Worm (Caenorhabditis elegans) whole organism, L2 larva: ENCODE measurements around the gene F38B6.2.

Experiments
- C34F6.9 ChIP-seq: fragments of 150-350 bp; optimal IDR thresholded peaks from 2 replicates; lab custom pipeline; 2014; ENCODE audit warnings: missing biosample characterization, missing genetic modification characterization
- F13H6.1 ChIP-seq: sonication (generic microtip); optimal IDR thresholded peaks from 2 replicates; lab custom pipeline; 2016; ENCODE audit warnings: missing genetic modification characterization, missing compliant biosample characterization
- R02D3.7 ChIP-seq: fragments of 150-350 bp; optimal IDR thresholded peaks from 2 replicates; lab custom pipeline; 2014; ENCODE audit warnings: missing biosample characterization, missing genetic modification characterization
- Y55F3AM.14 ChIP-seq: fragments of 200-800 bp; sonication (Bioruptor generic); optimal IDR thresholded peaks from 2 replicates; lab custom pipeline; 2018; ENCODE audit warnings: mild to moderate bottlenecking, missing genetic modification characterization, missing compliant biosample characterization
- ZK546.5 ChIP-seq: sonication (generic microtip); optimal IDR thresholded peaks from 2 replicates; lab custom pipeline; 2017; ENCODE audit warnings: missing biosample characterization, missing genetic modification characterization
- aly-2 ChIP-seq: fragments of 150-350 bp; optimal IDR thresholded peaks from 2 replicates; lab custom pipeline; 2014; ENCODE audit warnings: missing biosample characterization, missing genetic modification characterization
- ama-1 ChIP-seq: fragments of 150-350 bp; optimal IDR thresholded peaks from 2 replicates; lab custom pipeline; 2018; ENCODE audit warnings: inconsistent platforms
- blmp-1 ChIP-seq: sonication (generic microtip); optimal IDR thresholded peaks from 2 replicates; lab custom pipeline; 2017; ENCODE audit warnings: missing genetic modification characterization, mild to moderate bottlenecking, missing compliant biosample characterization, antibody characterized with exemption, moderate library complexity; ENCODE audit not compliant: insufficient read depth
- ceh-16 ChIP-seq: fragments of 150-350 bp; optimal IDR thresholded peaks from 2 replicates; lab custom pipeline; 2014; ENCODE audit warnings: missing biosample characterization, missing genetic modification characterization
- ceh-82 ChIP-seq: fragments of 150-350 bp; optimal IDR thresholded peaks from 2 replicates; lab custom pipeline; 2014; ENCODE audit warnings: missing biosample characterization, missing genetic modification characterization
- crh-2 ChIP-seq: sonication (generic microtip); optimal IDR thresholded peaks from 2 replicates; lab custom pipeline; 2017; ENCODE audit warnings: missing biosample characterization, missing genetic modification characterization
- egl-27 ChIP-seq: sonication (generic microtip); optimal IDR thresholded peaks from 3 replicates; lab custom pipeline; 2017; ENCODE audit warnings: missing biosample characterization, missing genetic modification reagents, missing genetic modification characterization
- elt-1 ChIP-seq: fragments of 150-350 bp; optimal IDR thresholded peaks from 2 replicates; lab custom pipeline; 2014; ENCODE audit warnings: missing biosample characterization, missing genetic modification characterization
- elt-3 ChIP-seq: sonication (generic microtip); optimal IDR thresholded peaks from 2 replicates; lab custom pipeline; 2017; ENCODE audit warnings: missing biosample characterization, missing genetic modification characterization
- fos-1 ChIP-seq: fragments of 150-350 bp; optimal IDR thresholded peaks from 2 replicates; lab custom pipeline; 2014; ENCODE audit warnings: missing biosample characterization, missing genetic modification characterization
- gmeb-1 ChIP-seq: fragments of 150-350 bp; optimal IDR thresholded peaks from 2 replicates; lab custom pipeline; 2014; ENCODE audit warnings: missing biosample characterization, missing genetic modification characterization
- lin-11 ChIP-seq: fragments of 150-350 bp; sonication (generic microtip); optimal IDR thresholded peaks from 2 replicates; lab custom pipeline; 2014; ENCODE audit warnings: missing biosample characterization, missing genetic modification characterization, inconsistent platforms, mixed read lengths
- lin-13 ChIP-seq: fragments of 150-350 bp; optimal IDR thresholded peaks from 2 replicates; lab custom pipeline; 2014; ENCODE audit warnings: missing biosample characterization, missing genetic modification reagents, missing genetic modification characterization
- lsy-2 ChIP-seq, 2 experiments: fragments of 150-350 bp in 1 of 2; sonication (generic microtip) in 1 of 2; optimal IDR thresholded peaks; 2 replicates each; lab custom pipeline; 2014 to 2017; ENCODE audit warnings: missing biosample characterization in 2 of 2, missing genetic modification characterization in 2 of 2
- mab-5 ChIP-seq: fragments of 150-350 bp; optimal IDR thresholded peaks from 2 replicates; lab custom pipeline; 2014; ENCODE audit warnings: missing biosample characterization, missing genetic modification characterization
- mbf-1 ChIP-seq: sonication (generic microtip); optimal IDR thresholded peaks from 2 replicates; lab custom pipeline; 2017; ENCODE audit warnings: missing biosample characterization, missing genetic modification characterization
- mdl-1 ChIP-seq, 2 experiments: fragments of 150-350 bp in 1 of 2; sonication (generic microtip) in 1 of 2; optimal IDR thresholded peaks; 2 replicates each; lab custom pipeline; 2017; ENCODE audit warnings: missing biosample characterization in 2 of 2, missing genetic modification characterization in 2 of 2
- nhr-10 ChIP-seq: sonication (generic microtip); optimal IDR thresholded peaks from 2 replicates; lab custom pipeline; 2017; ENCODE audit warnings: missing biosample characterization, missing genetic modification characterization
- nhr-11 ChIP-seq: fragments of 150-350 bp; optimal IDR thresholded peaks from 2 replicates; lab custom pipeline; 2014; ENCODE audit warnings: missing biosample characterization, missing genetic modification characterization
- nhr-12 ChIP-seq: fragments of 150-350 bp; optimal IDR thresholded peaks from 2 replicates; lab custom pipeline; 2014; ENCODE audit warnings: missing biosample characterization, missing genetic modification characterization
- nhr-129 ChIP-seq: fragments of 150-350 bp; optimal IDR thresholded peaks from 2 replicates; lab custom pipeline; 2014; ENCODE audit warnings: missing biosample characterization, missing genetic modification characterization
- nhr-21 ChIP-seq: fragments of 150-350 bp; optimal IDR thresholded peaks from 2 replicates; lab custom pipeline; 2014; ENCODE audit warnings: missing biosample characterization, missing genetic modification characterization
- nhr-237 ChIP-seq: fragments of 150-350 bp; optimal IDR thresholded peaks from 2 replicates; lab custom pipeline; 2014; ENCODE audit warnings: missing biosample characterization, missing genetic modification characterization
- nhr-25 ChIP-seq: fragments of 150-350 bp; sonication (generic microtip); optimal IDR thresholded peaks from 3 replicates; lab custom pipeline; 2014; ENCODE audit warnings: missing biosample characterization, missing genetic modification characterization
- nhr-6 ChIP-seq: fragments of 150-350 bp; optimal IDR thresholded peaks from 2 replicates; lab custom pipeline; 2014; ENCODE audit warnings: missing biosample characterization, missing genetic modification characterization
- nhr-77 ChIP-seq: fragments of 150-350 bp; optimal IDR thresholded peaks from 2 replicates; lab custom pipeline; 2014; ENCODE audit warnings: missing biosample characterization, missing genetic modification characterization
- peb-1 ChIP-seq: fragments of 150-350 bp; optimal IDR thresholded peaks from 2 replicates; lab custom pipeline; 2014; ENCODE audit warnings: missing biosample characterization, missing genetic modification characterization
- sem-4 ChIP-seq: fragments of 150-350 bp; optimal IDR thresholded peaks from 2 replicates; lab custom pipeline; 2014; ENCODE audit warnings: missing biosample characterization, missing genetic modification reagents, missing genetic modification characterization
- skn-1 ChIP-seq: sonication (generic microtip); optimal IDR thresholded peaks from 2 replicates; lab custom pipeline; 2017; ENCODE audit warnings: missing biosample characterization, missing genetic modification characterization
- sma-3 ChIP-seq: sonication (generic microtip); optimal IDR thresholded peaks from 2 replicates; lab custom pipeline; 2016; ENCODE audit warnings: missing genetic modification reagents, missing genetic modification characterization, missing compliant biosample characterization
- sma-9 ChIP-seq, 2 experiments: fragments of 150-350 bp in 1 of 2; sonication (generic microtip) in 1 of 2; optimal IDR thresholded peaks; 2 replicates each; lab custom pipeline; 2014 to 2016; ENCODE audit warnings: missing genetic modification characterization in 2 of 2, mild to moderate bottlenecking in 1 of 2, missing biosample characterization in 1 of 2, missing compliant biosample characterization in 1 of 2, missing genetic modification reagents in 1 of 2, moderate library complexity in 1 of 2
- snpc-4 ChIP-seq: fragments of 150-350 bp; optimal IDR thresholded peaks from 2 replicates; lab custom pipeline; 2014; ENCODE audit warnings: missing biosample characterization, missing genetic modification characterization
- unc-39 ChIP-seq: fragments of 150-350 bp; optimal IDR thresholded peaks from 2 replicates; lab custom pipeline; 2014; ENCODE audit warnings: missing biosample characterization, missing genetic modification characterization
- unc-55 ChIP-seq: fragments of 150-350 bp; sonication (generic microtip); optimal IDR thresholded peaks from 3 replicates; lab custom pipeline; 2014; ENCODE audit warnings: missing biosample characterization, missing genetic modification reagents, missing genetic modification characterization
- unc-62 ChIP-seq: fragments of 150-350 bp; optimal IDR thresholded peaks from 2 replicates; lab custom pipeline; 2014; ENCODE audit warnings: missing biosample characterization, missing genetic modification reagents, missing genetic modification characterization
- zag-1 ChIP-seq: fragments of 150-350 bp; optimal IDR thresholded peaks from 2 replicates; lab custom pipeline; 2014; ENCODE audit warnings: missing biosample characterization, missing genetic modification characterization
- ztf-1 ChIP-seq: fragments of 200-800 bp; sonication (Bioruptor generic); conservative IDR thresholded peaks from 2 replicates; pipeline ENCODE4 v1.3.6; 2022; ENCODE audit warnings: missing genetic modification characterization, missing compliant biosample characterization
- ztf-4 ChIP-seq: fragments of 150-350 bp; optimal IDR thresholded peaks from 2 replicates; lab custom pipeline; 2014; ENCODE audit warnings: missing biosample characterization, missing genetic modification characterization

The F38B6.2 gene

ce11 chrX:6742891-6743290 is 44.6 kb downstream of the F38B6.2 start:
- TF ChIP-seq nhr-129: peak; percentile 99
- TF ChIP-seq gmeb-1 (tag; lab: Kevin White, UChicago): peak; percentile 38
- TF ChIP-seq unc-55 (GFP tag; lab: Kevin White, UChicago): no peak
- TF ChIP-seq crh-2 (tag; lab: Kevin White, UChicago): peak; percentile 80
- peak; percentile 73 for TF ChIP-seq ztf-4
- TF ChIP-seq ceh-16 (tag; lab: Kevin White, UChicago): no peak
- TF ChIP-seq blmp-1 (tag; lab: Kevin White, UChicago): no peak
- no peak for TF ChIP-seq mab-5 (tag; lab: Kevin White, UChicago)
- TF ChIP-seq nhr-10: no peak
- TF ChIP-seq lin-13 (GFP tag; lab: Kevin White, UChicago): peak; percentile 41
- no peak for TF ChIP-seq unc-39 (tag; lab: Kevin White, UChicago)
- peak; percentile 34 for TF ChIP-seq sma-3 (GFP tag; lab: Kevin White, UChicago)
- no peak for TF ChIP-seq mbf-1 (tag; lab: Kevin White, UChicago)
- no peak for TF ChIP-seq nhr-237 (tag; lab: Kevin White, UChicago)
- no peak for TF ChIP-seq unc-62 (GFP tag; lab: Kevin White, UChicago)
- no peak for TF ChIP-seq ztf-1 (GFP tag; lab: Robert Waterston, UW)
- TF ChIP-seq C34F6.9 (tag; lab: Kevin White, UChicago): peak; percentile 57
- TF ChIP-seq nhr-25: peak; percentile 70
- peak; percentile 74 for TF ChIP-seq F13H6.1
- no peak for TF ChIP-seq snpc-4 (tag; lab: Kevin White, UChicago)
- peak; percentile 91 for TF ChIP-seq ama-1
- peak; percentile 99 to 100 for TF ChIP-seq mdl-1 (tag; optimal IDR thresholded peaks at IDR 0.05; lab: Kevin White, UChicago)
- TF ChIP-seq lsy-2 (tag; optimal IDR thresholded peaks at IDR 0.05; lab: Kevin White, UChicago): peak in 1 of 2 experiments; percentile 72
- peak; percentile 86 for TF ChIP-seq sem-4 (tag; lab: Kevin White, UChicago)
- peak; percentile 77 for TF ChIP-seq fos-1 (tag; lab: Kevin White, UChicago)
- TF ChIP-seq sma-9 (GFP tag; optimal IDR thresholded peaks at IDR 0.05; lab: Kevin White, UChicago): peak; percentile 95
- no peak for TF ChIP-seq sma-9 (tag; optimal IDR thresholded peaks at IDR 0.05; lab: Kevin White, UChicago)
- TF ChIP-seq lin-11 (tag; lab: Kevin White, UChicago): no peak
- peak; percentile 82 for TF ChIP-seq nhr-6 (tag; lab: Kevin White, UChicago)
- TF ChIP-seq nhr-11 (tag; lab: Kevin White, UChicago): no peak
- peak; percentile 61 for TF ChIP-seq nhr-21 (tag; lab: Kevin White, UChicago)
- peak; percentile 71 for TF ChIP-seq egl-27
- TF ChIP-seq, all 48 proteins: peak for 18

ce11 chrX:6743344-6743743 is 45.0 kb downstream of the F38B6.2 start:
- TF ChIP-seq blmp-1 (tag; lab: Kevin White, UChicago): no peak

ce11 chrX:6743853-6744346 is 45.6 kb downstream of the F38B6.2 start:
- TF ChIP-seq nhr-12 (peak; percentile 17), ztf-4 (peak; percentile 95), elt-3 (tag; lab: Kevin White, UChicago) (no peak), nhr-129 (peak; percentile 97), nhr-25 (peak; percentile 98), egl-27 (peak; percentile 90), fos-1 (tag; lab: Kevin White, UChicago) (peak; percentile 89), snpc-4 (tag; lab: Kevin White, UChicago) (peak; percentile 68), aly-2 (tag; lab: Kevin White, UChicago) (no peak), mab-5 (tag; lab: Kevin White, UChicago) (peak; percentile 76), unc-62 (GFP tag; lab: Kevin White, UChicago) (peak; percentile 37), gmeb-1 (tag; lab: Kevin White, UChicago) (peak; percentile 87), R02D3.7 (tag; lab: Kevin White, UChicago) (no peak), nhr-77 (tag; lab: Kevin White, UChicago) (no peak), mbf-1 (tag; lab: Kevin White, UChicago) (no peak), nhr-6 (tag; lab: Kevin White, UChicago) (peak; percentile 90), lin-13 (GFP tag; lab: Kevin White, UChicago) (peak; percentile 88), lin-11 (tag; lab: Kevin White, UChicago) (peak; percentile 42), nhr-21 (tag; lab: Kevin White, UChicago) (peak; percentile 99), ZK546.5 (tag; lab: Kevin White, UChicago) (no peak), blmp-1 (tag; lab: Kevin White, UChicago) (peak; percentile 93), lsy-2 (tag; optimal IDR thresholded peaks at IDR 0.05; lab: Kevin White, UChicago) (peak in 1 of 2 experiments; percentile 89), F13H6.1 (peak; percentile 96), zag-1 (no peak), elt-1 (tag; lab: Kevin White, UChicago) (peak; percentile 96), ceh-82 (tag; lab: Kevin White, UChicago) (no peak), Y55F3AM.14 (GFP tag; lab: Kevin White, UChicago) (peak; percentile 91), ama-1 (peak; percentile 97), crh-2 (tag; lab: Kevin White, UChicago) (peak; percentile 98), ceh-16 (tag; lab: Kevin White, UChicago) (peak; percentile 97), sem-4 (tag; lab: Kevin White, UChicago) (peak; percentile 97), nhr-10 (no peak), C34F6.9 (tag; lab: Kevin White, UChicago) (peak; percentile 78), peb-1 (no peak), mdl-1 (tag; optimal IDR thresholded peaks at IDR 0.05; lab: Kevin White, UChicago) (peak; percentile 98 to 99), sma-9 (GFP tag; optimal IDR thresholded peaks at IDR 0.05; lab: Kevin White, UChicago) (peak; percentile 99), sma-9 (tag; optimal IDR thresholded peaks at IDR 0.05; lab: Kevin White, UChicago) (peak; percentile 60), sma-3 (GFP tag; lab: Kevin White, UChicago) (peak; percentile 98), skn-1 (tag; lab: Kevin White, UChicago) (no peak)
